Fruit fly (Drosophila melanogaster): ENCODE data around the gene alpha-Man-IIa.

Gene alpha-Man-IIa

DNA sequence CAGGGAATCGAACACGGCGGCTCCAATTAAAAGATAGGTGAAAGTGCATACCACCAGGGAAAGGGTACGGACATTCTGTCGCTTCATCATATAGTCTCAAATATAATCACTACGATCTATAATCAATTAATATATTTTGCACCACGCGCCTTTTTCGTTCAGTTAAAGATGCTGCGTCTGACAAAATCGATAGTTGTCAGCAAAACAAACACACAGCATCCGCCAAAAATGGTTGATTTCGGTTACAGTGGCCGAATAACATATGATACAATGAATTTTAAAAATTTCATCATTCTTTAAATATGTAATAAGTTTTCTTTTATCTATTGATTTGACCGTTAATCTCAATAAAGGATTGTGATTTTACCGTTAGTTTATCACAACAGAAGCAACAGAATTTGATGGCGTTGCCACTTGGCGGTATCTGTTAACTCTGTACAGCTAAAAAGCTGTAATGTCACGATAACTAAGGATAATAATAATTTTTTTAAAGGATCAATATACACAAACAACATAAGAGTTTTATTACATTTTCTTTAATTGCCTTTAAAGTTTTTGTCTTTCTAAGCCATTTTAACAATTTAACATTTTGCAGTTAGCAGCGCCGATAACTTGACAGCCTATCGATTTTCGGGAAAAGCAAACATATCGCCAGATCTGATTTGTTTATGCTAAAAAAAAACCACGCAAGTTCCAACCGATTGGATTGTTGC lies at the start of gene alpha-Man-IIa, which contains the start of gene Task7:
TSS of gene alpha-Man-IIa (plus strand) at position 621 of the 713 bp plus-strand sequence.
TSS of gene Task7 (minus strand) at position 366 of the 713 bp plus-strand sequence.
- TF ChIP-seq usp (GFP tag; optimal IDR thresholded peaks at IDR 0.05): no peak
- no peak for TF ChIP-seq pan (optimal IDR thresholded peaks at IDR 0.05)
- TF ChIP-seq psq (optimal IDR thresholded peaks at IDR 0.05): no peak
- TF ChIP-seq EcR (GFP tag; optimal IDR thresholded peaks at IDR 0.05): no peak
- no peak for TF ChIP-seq CG8478 (optimal IDR thresholded peaks at IDR 0.05)
- no peak for TF ChIP-seq Dll (optimal IDR thresholded peaks at IDR 0.05)

- no peak for TF ChIP-seq pan (optimal IDR thresholded peaks at IDR 0.05)
- TF ChIP-seq CG8478 (optimal IDR thresholded peaks at IDR 0.05): no peak
- TF ChIP-seq Dll (optimal IDR thresholded peaks at IDR 0.05): no peak
- no peak for TF ChIP-seq EcR (GFP tag; optimal IDR thresholded peaks at IDR 0.05)
- no peak for TF ChIP-seq psq (optimal IDR thresholded peaks at IDR 0.05)
- TF ChIP-seq usp (GFP tag; optimal IDR thresholded peaks at IDR 0.05): no peak
Observed at dm6 chr3R:9363066-9363719, 49.2 kb upstream of the alpha-Man-IIa start, which contains the start of gene CG18473. Gene CG18473 (plus strand): TSS chr3R:9363305.

- TF ChIP-seq EcR (GFP tag; optimal IDR thresholded peaks at IDR 0.05) (no peak), usp (GFP tag; optimal IDR thresholded peaks at IDR 0.05) (no peak), pan (optimal IDR thresholded peaks at IDR 0.05) (no peak), Dll (optimal IDR thresholded peaks at IDR 0.05) (no peak), CG8478 (optimal IDR thresholded peaks at IDR 0.05) (no peak), psq (optimal IDR thresholded peaks at IDR 0.05) (no peak)
Observed at dm6 chr3R:9365121-9365520, 47.2 kb upstream of the alpha-Man-IIa start, which contains the start of gene Srr. Gene Srr (plus strand): TSS chr3R:9365398.

dm6 chr3R:9365893-9366500 lies 46.4 kb upstream of the alpha-Man-IIa start:
- TF ChIP-seq usp (GFP tag; optimal IDR thresholded peaks at IDR 0.05): no peak
- no peak for TF ChIP-seq Dll (optimal IDR thresholded peaks at IDR 0.05)
- TF ChIP-seq pan (optimal IDR thresholded peaks at IDR 0.05): no peak
- TF ChIP-seq psq (optimal IDR thresholded peaks at IDR 0.05): no peak
- TF ChIP-seq CG8478 (optimal IDR thresholded peaks at IDR 0.05): no peak
- no peak for TF ChIP-seq EcR (GFP tag; optimal IDR thresholded peaks at IDR 0.05)

dm6 chr3R:9370413-9370812 lies 41.9 kb upstream of the alpha-Man-IIa start:
- TF ChIP-seq Dll (optimal IDR thresholded peaks at IDR 0.05) (no peak), usp (GFP tag; optimal IDR thresholded peaks at IDR 0.05) (no peak), psq (optimal IDR thresholded peaks at IDR 0.05) (no peak), CG8478 (optimal IDR thresholded peaks at IDR 0.05) (no peak), pan (optimal IDR thresholded peaks at IDR 0.05) (no peak), EcR (GFP tag; optimal IDR thresholded peaks at IDR 0.05) (no peak)

- TF ChIP-seq EcR (GFP tag; optimal IDR thresholded peaks at IDR 0.05) (peak in 1 of 2 experiments; percentile 3), psq (optimal IDR thresholded peaks at IDR 0.05) (no peak)
Observed at dm6 chr3R:9376789-9377188, 35.6 kb upstream of the alpha-Man-IIa start.

- TF ChIP-seq pan (optimal IDR thresholded peaks at IDR 0.05): peak; percentile 64
- no peak for TF ChIP-seq EcR (GFP tag; optimal IDR thresholded peaks at IDR 0.05)
- peak; percentile 61 for TF ChIP-seq Dll (optimal IDR thresholded peaks at IDR 0.05)
- no peak for TF ChIP-seq psq (optimal IDR thresholded peaks at IDR 0.05)
- TF ChIP-seq usp (GFP tag; optimal IDR thresholded peaks at IDR 0.05): no peak
Observed at dm6 chr3R:9378644-9379411, 33.5 kb upstream of the alpha-Man-IIa start.

dm6 chr3R:9380970-9381369 lies 31.4 kb upstream of the alpha-Man-IIa start:
- TF ChIP-seq usp (GFP tag; optimal IDR thresholded peaks at IDR 0.05) (no peak), EcR (GFP tag; optimal IDR thresholded peaks at IDR 0.05) (no peak), pan (optimal IDR thresholded peaks at IDR 0.05) (no peak), CG8478 (optimal IDR thresholded peaks at IDR 0.05) (no peak), psq (optimal IDR thresholded peaks at IDR 0.05) (no peak), Dll (optimal IDR thresholded peaks at IDR 0.05) (no peak)

- TF ChIP-seq psq (optimal IDR thresholded peaks at IDR 0.05) (no peak), CG8478 (optimal IDR thresholded peaks at IDR 0.05) (no peak), EcR (GFP tag; optimal IDR thresholded peaks at IDR 0.05) (no peak), Dll (optimal IDR thresholded peaks at IDR 0.05) (no peak), pan (optimal IDR thresholded peaks at IDR 0.05) (no peak)
Observed at dm6 chr3R:9385987-9386386, 26.4 kb upstream of the alpha-Man-IIa start.

DNA sequence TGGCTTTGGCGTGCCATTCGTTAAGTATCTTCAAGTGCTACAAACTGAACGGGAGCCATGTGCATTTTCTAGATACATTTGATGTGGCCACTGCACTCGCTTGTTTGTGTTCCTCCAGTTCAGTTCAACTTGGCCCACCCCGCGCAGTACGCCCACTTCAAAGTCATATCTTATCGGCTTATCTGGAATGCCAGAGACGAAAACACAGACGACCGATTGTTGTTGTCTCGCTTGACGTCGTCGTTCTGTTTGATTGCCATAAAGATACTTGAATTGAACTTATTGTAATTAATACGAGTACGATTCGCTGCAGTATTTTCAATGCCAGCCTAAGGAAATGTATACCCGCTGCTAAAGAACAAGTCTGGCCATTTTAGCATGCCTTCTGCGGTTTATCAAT lies 24.7 kb upstream of the alpha-Man-IIa start:
- TF ChIP-seq usp (GFP tag; optimal IDR thresholded peaks at IDR 0.05): no peak

DNA sequence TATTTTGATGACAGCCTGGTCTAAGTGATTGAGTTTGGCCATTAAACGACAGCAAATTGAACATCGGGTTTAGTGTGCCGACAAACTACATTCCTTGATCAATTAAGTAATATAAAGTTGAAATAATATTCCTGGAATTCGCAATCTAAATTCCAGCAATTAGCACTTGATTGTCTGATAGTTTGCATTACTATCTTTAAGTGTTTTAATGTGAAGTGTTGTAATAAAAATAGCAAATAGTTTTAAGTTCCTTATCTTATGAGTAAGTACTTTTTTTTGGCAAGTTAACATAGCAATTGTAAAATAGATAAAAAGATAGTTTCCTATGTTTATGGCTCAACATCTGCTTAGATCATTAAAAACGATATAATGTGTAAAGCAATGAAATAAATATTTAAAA lies 24.0 kb upstream of the alpha-Man-IIa start:
- TF ChIP-seq Dll (optimal IDR thresholded peaks at IDR 0.05) (no peak), usp (GFP tag; optimal IDR thresholded peaks at IDR 0.05) (no peak), pan (optimal IDR thresholded peaks at IDR 0.05) (no peak), EcR (GFP tag; optimal IDR thresholded peaks at IDR 0.05) (no peak), CG8478 (optimal IDR thresholded peaks at IDR 0.05) (no peak), psq (optimal IDR thresholded peaks at IDR 0.05) (no peak)

DNA sequence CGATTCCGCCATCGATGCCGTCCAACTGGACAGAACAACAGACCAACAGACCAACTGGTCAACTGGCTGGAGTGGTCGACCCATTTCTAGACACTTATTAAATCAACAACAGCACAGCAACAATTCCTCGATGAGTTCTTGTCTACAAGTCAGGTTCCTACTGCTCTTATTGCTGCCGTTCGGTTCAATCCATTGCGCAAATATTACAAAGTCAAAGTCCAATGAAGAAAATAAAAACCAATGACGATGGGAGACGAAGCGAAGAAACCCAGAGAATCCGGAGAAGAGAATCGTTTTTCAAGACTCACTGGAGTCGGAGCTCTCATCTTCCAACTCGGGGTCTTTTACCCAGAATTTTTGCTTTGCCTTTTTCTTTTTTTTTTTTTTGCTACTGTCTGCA lies 23.4 kb upstream of the alpha-Man-IIa start:
- TF ChIP-seq CG8478 (optimal IDR thresholded peaks at IDR 0.05): no peak

Data from whole organism.